Worm (Caenorhabditis elegans) whole organism, young adult: Measurements from ENCODE around the gene msp-56.

Experiments
- B0336.3 ChIP-seq: fragments of 200-800 bp; sonication (Bioruptor generic); IDR thresholded peaks from 2 replicates; pipeline ENCODE4 v1.3.6; 2022; ENCODE audit warnings: missing genetic modification characterization, missing compliant biosample characterization
- C17E4.6 ChIP-seq: fragments of 200-800 bp; sonication (Bioruptor generic); IDR thresholded peaks from 2 replicates; pipeline ENCODE4 v1.3.6; 2022; ENCODE audit warnings: missing genetic modification reagents, missing genetic modification characterization, missing compliant biosample characterization
- F33H1.4 ChIP-seq: fragments of 200-800 bp; sonication (Bioruptor generic); IDR thresholded peaks from 2 replicates; pipeline ENCODE4 v1.3.6; 2022; ENCODE audit warnings: missing genetic modification reagents, missing genetic modification characterization, missing compliant biosample characterization
- F37B4.10 ChIP-seq: fragments of 200-800 bp; sonication (Bioruptor generic); IDR thresholded peaks from 2 replicates; pipeline ENCODE4 v1.3.6; 2022; ENCODE audit warnings: missing genetic modification characterization, missing compliant biosample characterization
- F39B2.1 ChIP-seq: fragments of 200-800 bp; sonication (Bioruptor generic); IDR thresholded peaks from 2 replicates; pipeline ENCODE4 v1.3.6; 2022; ENCODE audit warnings: missing genetic modification reagents, missing genetic modification characterization, missing compliant biosample characterization
- F55B11.4 ChIP-seq: sonication (generic microtip); optimal IDR thresholded peaks from 2 replicates; lab custom pipeline; 2016; ENCODE audit warnings: missing compliant biosample characterization, missing genetic modification characterization, borderline replicate concordance; ENCODE audit not compliant: insufficient read depth
- K12H6.12 ChIP-seq: fragments of 200-800 bp; sonication (Bioruptor generic); optimal IDR thresholded peaks from 2 replicates; lab custom pipeline; 2018; ENCODE audit warnings: mild to moderate bottlenecking, missing genetic modification characterization, missing compliant biosample characterization
- T07F8.4 ChIP-seq: sonication (generic microtip); optimal IDR thresholded peaks from 2 replicates; lab custom pipeline; 2016; ENCODE audit warnings: mild to moderate bottlenecking, missing genetic modification characterization, moderate library complexity, missing compliant biosample characterization
- Y53G8AR.9 ChIP-seq: fragments of 200-800 bp; sonication (Bioruptor generic); conservative IDR thresholded peaks from 2 replicates; pipeline ENCODE4 v1.3.6; 2022; ENCODE audit warnings: missing genetic modification reagents, missing genetic modification characterization, missing compliant biosample characterization
- Y79H2A.3 ChIP-seq: fragments of 200-800 bp; sonication (Bioruptor generic); conservative IDR thresholded peaks from 2 replicates; pipeline ENCODE4 v1.3.6; 2022; ENCODE audit warnings: missing genetic modification reagents, missing genetic modification characterization, missing compliant biosample characterization
- ama-1 ChIP-seq, 3 experiments: fragments of 150-350 bp in 1 of 3; sonication (generic microtip) in 2 of 3; optimal IDR thresholded peaks; 2 replicates each; lab custom pipeline; 2014 to 2018; ENCODE audit warnings: missing biosample characterization in 2 of 3, missing genetic modification characterization in 2 of 3, missing genetic modification reagents in 2 of 3
- aptf-2 ChIP-seq: fragments of 200-800 bp; sonication (Bioruptor generic); conservative IDR thresholded peaks from 2 replicates; pipeline ENCODE4 v1.3.6; 2022; ENCODE audit warnings: missing genetic modification reagents, missing genetic modification characterization, missing compliant biosample characterization
- aptf-3 ChIP-seq: fragments of 200-800 bp; sonication (Bioruptor generic); IDR thresholded peaks from 2 replicates; pipeline ENCODE4 v1.3.6; 2022; ENCODE audit warnings: missing genetic modification characterization, missing compliant biosample characterization
- attf-3 ChIP-seq: fragments of 200-800 bp; sonication (Bioruptor generic); conservative IDR thresholded peaks from 2 replicates; pipeline ENCODE4 v1.3.6; 2022; ENCODE audit warnings: missing genetic modification reagents, missing genetic modification characterization, missing compliant biosample characterization
- attf-6 ChIP-seq: fragments of 200-800 bp; sonication (Bioruptor generic); IDR thresholded peaks from 2 replicates; pipeline ENCODE4 v1.3.6; 2022; ENCODE audit warnings: missing genetic modification reagents, missing genetic modification characterization, missing compliant biosample characterization
- bed-1 ChIP-seq: fragments of 200-800 bp; sonication (Bioruptor generic); IDR thresholded peaks from 2 replicates; pipeline ENCODE4 v1.3.6; 2022; ENCODE audit warnings: missing genetic modification reagents, missing genetic modification characterization, missing compliant biosample characterization
- bed-2 ChIP-seq: fragments of 200-800 bp; sonication (Bioruptor generic); IDR thresholded peaks from 2 replicates; pipeline ENCODE4 v1.3.6; 2022; ENCODE audit warnings: missing genetic modification reagents, missing genetic modification characterization, missing compliant biosample characterization
- cebp-1 ChIP-seq, 2 experiments: fragments of 200-800 bp in 1 of 2; sonication (Bioruptor generic) in 1 of 2; sonication (generic microtip) in 1 of 2; IDR thresholded peaks in 1 of 2; optimal IDR thresholded peaks in 1 of 2; 2 replicates each; pipeline versions ENCODE4 v1.3.6 to Lab custom; 2017 to 2022; ENCODE audit warnings: missing compliant biosample characterization in 2 of 2, missing genetic modification characterization in 2 of 2, mild to moderate bottlenecking in 1 of 2, missing genetic modification reagents in 1 of 2, moderate library complexity in 1 of 2
- cebp-2 ChIP-seq: fragments of 200-800 bp; sonication (Bioruptor generic); IDR thresholded peaks from 2 replicates; pipeline ENCODE4 v1.3.6; 2022; ENCODE audit warnings: missing genetic modification characterization, missing compliant biosample characterization
- ceh-27 ChIP-seq: fragments of 200-800 bp; sonication (Bioruptor generic); optimal IDR thresholded peaks from 2 replicates; lab custom pipeline; 2018; ENCODE audit warnings: mild to moderate bottlenecking, missing genetic modification characterization, moderate library complexity, missing compliant biosample characterization
- die-1 ChIP-seq: sonication (generic microtip); optimal IDR thresholded peaks from 2 replicates; lab custom pipeline; 2016; ENCODE audit warnings: missing genotype, mild to moderate bottlenecking, missing genetic modification characterization, missing compliant biosample characterization
- efl-1 ChIP-seq: fragments of 150-350 bp; optimal IDR thresholded peaks from 2 replicates; lab custom pipeline; 2014; ENCODE audit warnings: missing biosample characterization, missing genetic modification reagents, missing genetic modification characterization
- ekl-4 ChIP-seq: fragments of 200-800 bp; sonication (Bioruptor generic); IDR thresholded peaks from 2 replicates; pipeline ENCODE4 v1.3.6; 2022; ENCODE audit warnings: missing genetic modification reagents, missing genetic modification characterization, missing compliant biosample characterization
- gei-17 ChIP-seq: fragments of 200-800 bp; sonication (Bioruptor generic); optimal IDR thresholded peaks from 2 replicates; lab custom pipeline; 2018; ENCODE audit warnings: mild to moderate bottlenecking, missing genetic modification characterization, missing compliant biosample characterization
- hlh-26 ChIP-seq: fragments of 200-800 bp; sonication (Bioruptor generic); conservative IDR thresholded peaks from 2 replicates; pipeline ENCODE4 v1.3.6; 2022; ENCODE audit warnings: missing genetic modification reagents, missing genetic modification characterization, missing compliant biosample characterization
- hrde-1 ChIP-seq: sonication (generic microtip); optimal IDR thresholded peaks from 2 replicates; lab custom pipeline; 2016; ENCODE audit warnings: missing genetic modification characterization, mild to moderate bottlenecking, missing compliant biosample characterization, moderate library complexity, missing genotype, missing genetic modification reagents, borderline replicate concordance
- let-526 ChIP-seq: fragments of 200-800 bp; sonication (Bioruptor generic); IDR thresholded peaks from 2 replicates; pipeline ENCODE4 v1.3.6; 2022; ENCODE audit warnings: missing genetic modification reagents, missing genetic modification characterization, missing compliant biosample characterization
- lin-26 ChIP-seq: fragments of 200-800 bp; sonication (Bioruptor generic); IDR thresholded peaks from 2 replicates; pipeline ENCODE4 v1.3.6; 2022; ENCODE audit warnings: missing genetic modification reagents, missing genetic modification characterization, missing compliant biosample characterization
- lin-35 ChIP-seq, 3 experiments: fragments of 150-350 bp in 2 of 3; sonication (generic microtip) in 1 of 3; optimal IDR thresholded peaks; 2 replicates each; lab custom pipeline; 2014 to 2018; ENCODE audit warnings: missing biosample characterization in 3 of 3, missing genetic modification characterization in 3 of 3, missing genetic modification reagents in 3 of 3
- lin-40 ChIP-seq: sonication (generic microtip); optimal IDR thresholded peaks from 2 replicates; lab custom pipeline; 2016; ENCODE audit warnings: missing genetic modification characterization, mild to moderate bottlenecking, missing compliant biosample characterization, missing genotype, missing genetic modification reagents
- madf-6 ChIP-seq: fragments of 200-800 bp; sonication (Bioruptor generic); IDR thresholded peaks from 2 replicates; pipeline ENCODE4 v1.3.6; 2022; ENCODE audit warnings: missing genetic modification reagents, missing genetic modification characterization, missing compliant biosample characterization
- madf-8 ChIP-seq: fragments of 200-800 bp; sonication (Bioruptor generic); conservative IDR thresholded peaks from 2 replicates; pipeline ENCODE4 v1.3.6; 2022; ENCODE audit warnings: missing genetic modification reagents, missing genetic modification characterization, missing compliant biosample characterization
- nfya-1 ChIP-seq: sonication (generic microtip); optimal IDR thresholded peaks from 2 replicates; lab custom pipeline; 2017; ENCODE audit warnings: antibody characterized with exemption, missing compliant biosample characterization, missing genetic modification characterization, borderline replicate concordance; ENCODE audit not compliant: insufficient read depth
- nfyb-1 ChIP-seq: fragments of 200-800 bp; sonication (Bioruptor generic); IDR thresholded peaks from 2 replicates; pipeline ENCODE4 v1.3.6; 2022; ENCODE audit warnings: missing genetic modification reagents, missing genetic modification characterization, missing compliant biosample characterization
- nhr-120 ChIP-seq: fragments of 200-800 bp; sonication (Bioruptor generic); IDR thresholded peaks from 2 replicates; pipeline ENCODE4 v1.3.6; 2022; ENCODE audit warnings: missing genetic modification characterization, missing compliant biosample characterization
- nhr-80 ChIP-seq: sonication (generic microtip); optimal IDR thresholded peaks from 2 replicates; lab custom pipeline; 2016; ENCODE audit warnings: missing genetic modification characterization, missing compliant biosample characterization
- pbrm-1 ChIP-seq: fragments of 200-800 bp; sonication (Bioruptor generic); IDR thresholded peaks from 2 replicates; pipeline ENCODE4 v1.3.6; 2022; ENCODE audit warnings: missing genetic modification reagents, missing genetic modification characterization, missing compliant biosample characterization
- pha-4 ChIP-seq: fragments of 150-350 bp; sonication (generic microtip); optimal IDR thresholded peaks from 2 replicates; lab custom pipeline; 2014; ENCODE audit warnings: missing biosample characterization, missing genetic modification reagents, missing genetic modification characterization
- sdz-38 ChIP-seq: sonication (generic microtip); optimal IDR thresholded peaks from 2 replicates; lab custom pipeline; 2016; ENCODE audit warnings: missing genotype, missing genetic modification characterization, missing compliant biosample characterization
- sea-2 ChIP-seq: fragments of 200-800 bp; sonication (Bioruptor generic); IDR thresholded peaks from 2 replicates; pipeline ENCODE4 v1.3.6; 2022; ENCODE audit warnings: missing genetic modification characterization, missing compliant biosample characterization
- snpc-1.3 ChIP-seq: sonication (generic microtip); optimal IDR thresholded peaks from 2 replicates; lab custom pipeline; 2017; ENCODE audit warnings: missing genetic modification characterization, mild to moderate bottlenecking, missing compliant biosample characterization, antibody characterized with exemption, moderate library complexity, missing genotype, missing genetic modification reagents; ENCODE audit not compliant: insufficient read depth
- sptf-2 ChIP-seq: fragments of 200-800 bp; sonication (Bioruptor generic); optimal IDR thresholded peaks from 2 replicates; lab custom pipeline; 2018; ENCODE audit warnings: mild to moderate bottlenecking, missing genetic modification characterization, missing compliant biosample characterization
- tlf-1 ChIP-seq: fragments of 200-800 bp; sonication (Bioruptor generic); optimal IDR thresholded peaks from 2 replicates; lab custom pipeline; 2018; ENCODE audit warnings: mild to moderate bottlenecking, missing genetic modification characterization, missing compliant biosample characterization
- xnd-1 ChIP-seq: sonication (generic microtip); optimal IDR thresholded peaks from 2 replicates; lab custom pipeline; 2016; ENCODE audit warnings: missing genotype, missing genetic modification reagents, missing genetic modification characterization, missing compliant biosample characterization
- zfh-2 ChIP-seq: fragments of 200-800 bp; sonication (Bioruptor generic); conservative IDR thresholded peaks from 2 replicates; pipeline ENCODE4 v1.3.6; 2022; ENCODE audit warnings: missing genetic modification reagents, missing genetic modification characterization, missing compliant biosample characterization
- ztf-22 ChIP-seq: fragments of 200-800 bp; sonication (Bioruptor generic); optimal IDR thresholded peaks from 2 replicates; lab custom pipeline; 2018; ENCODE audit warnings: mild to moderate bottlenecking, missing genetic modification characterization, moderate library complexity, missing compliant biosample characterization
- ztf-6 ChIP-seq: fragments of 200-800 bp; sonication (Bioruptor generic); IDR thresholded peaks from 2 replicates; pipeline ENCODE4 v1.3.6; 2022; ENCODE audit warnings: missing genetic modification reagents, missing genetic modification characterization, missing compliant biosample characterization

The msp-56 gene

ce11 chrIV:9825196-9825744, 16.1 kb upstream of the msp-56 start, which contains the start of gene mtr-4 (continued):
- TF ChIP-seq sptf-2 (no peak), bed-2 (GFP tag; lab: Robert Waterston, UW) (no peak), let-526 (GFP tag; lab: Robert Waterston, UW) (no peak), F39B2.1 (no peak), lin-26 (GFP tag; lab: Robert Waterston, UW) (no peak), F37B4.10 (GFP tag; lab: Robert Waterston, UW) (no peak), K12H6.12 (tag; lab: Kevin White, UChicago) (no peak), snpc-1.3 (tag; lab: Kevin White, UChicago) (peak; percentile 8), nhr-120 (GFP tag; lab: Robert Waterston, UW) (no peak), lin-40 (tag; lab: Kevin White, UChicago) (no peak), bed-1 (GFP tag; lab: Robert Waterston, UW) (no peak), attf-3 (GFP tag; lab: Robert Waterston, UW) (peak; percentile 40), nhr-80 (tag; lab: Kevin White, UChicago) (peak; percentile 69), gei-17 (GFP tag; lab: Kevin White, UChicago) (no peak), zfh-2 (GFP tag; lab: Robert Waterston, UW) (no peak), ztf-6 (GFP tag; lab: Robert Waterston, UW) (no peak), C17E4.6 (GFP tag; lab: Robert Waterston, UW) (peak; percentile 23; the same call in 1 of the 2 replicates), pbrm-1 (GFP tag; lab: Robert Waterston, UW) (peak; percentile 53; the same call in 1 of the 2 replicates), xnd-1 (tag; lab: Kevin White, UChicago) (peak; percentile 93), ztf-22 (GFP tag; lab: Kevin White, UChicago) (no peak), B0336.3 (GFP tag; lab: Robert Waterston, UW) (0 out of 2 replicates have a peak, but pooled peaks have one; percentile 34), efl-1 (GFP tag; lab: Kevin White, UChicago) (peak; percentile 74), ceh-27 (no peak), sea-2 (GFP tag; lab: Robert Waterston, UW) (no peak), Y79H2A.3 (GFP tag; lab: Robert Waterston, UW) (no peak), aptf-2 (GFP tag; lab: Robert Waterston, UW) (no peak), attf-6 (GFP tag; lab: Robert Waterston, UW) (0 out of 2 replicates have a peak, but pooled peaks have one; percentile 17), F55B11.4 (tag; lab: Kevin White, UChicago) (no peak), lin-35 (GFP tag; optimal IDR thresholded peaks at IDR 0.05; lab: Kevin White, UChicago) (no peak), cebp-1 (GFP tag; IDR thresholded peaks at IDR 0.05; lab: Robert Waterston, UW) (no peak), cebp-1 (tag; optimal IDR thresholded peaks at IDR 0.05; lab: Kevin White, UChicago) (no peak), F33H1.4 (GFP tag; lab: Robert Waterston, UW) (peak; percentile 96), Y53G8AR.9 (GFP tag; lab: Robert Waterston, UW) (no peak), nfyb-1 (no peak), aptf-3 (GFP tag; lab: Robert Waterston, UW) (no peak), ama-1 (optimal IDR thresholded peaks at IDR 0.05; lab: Kevin White, UChicago) (no peak), ama-1 (GFP tag; optimal IDR thresholded peaks at IDR 0.05; lab: Kevin White, UChicago) (no peak), die-1 (no peak), sdz-38 (tag; lab: Kevin White, UChicago) (no peak), pha-4 (tag; lab: Kevin White, UChicago) (no peak), madf-6 (peak; percentile 96), T07F8.4 (no peak), ekl-4 (GFP tag; lab: Robert Waterston, UW) (peak; percentile 43; the same call in 1 of the 2 replicates), hlh-26 (GFP tag; lab: Robert Waterston, UW) (no peak), madf-8 (peak; percentile 90), hrde-1 (no peak), tlf-1 (GFP tag; lab: Kevin White, UChicago) (no peak), nfya-1 (tag; lab: Kevin White, UChicago) (no peak), cebp-2 (no peak)
